Fruit fly (Drosophila melanogaster) whole organism, wandering third instar larva: ENCODE data around the gene lectin-30A.

Experiments used
- CG9705 ChIP-seq: fragments of 200-800 bp; sonication (Bioruptor generic); optimal IDR thresholded peaks from 2 replicates; lab custom pipeline; 2018; ENCODE audit warnings: missing biosample characterization, mild to moderate bottlenecking, missing genetic modification characterization
- Hr78 ChIP-seq: fragments of >200 bp; optimal IDR thresholded peaks from 2 replicates; lab custom pipeline; 2017; ENCODE audit warnings: missing biosample characterization, missing genetic modification characterization
- OdsH ChIP-seq: fragments of 200-800 bp; sonication (Bioruptor generic); optimal IDR thresholded peaks from 2 replicates; lab custom pipeline; 2016; ENCODE audit warnings: missing biosample characterization, mild to moderate bottlenecking, missing genetic modification characterization
- Sp1 ChIP-seq: fragments of 200-800 bp; sonication (Bioruptor generic); optimal IDR thresholded peaks from 3 replicates; lab custom pipeline; 2019; ENCODE audit warnings: missing biosample characterization, mild to moderate bottlenecking, missing genetic modification characterization, moderate library complexity
- Vsx2 ChIP-seq: fragments of 200-300, 225-300 bp; sonication (Bioruptor generic); optimal IDR thresholded peaks from 2 replicates; lab custom pipeline; 2018; ENCODE audit warnings: missing biosample characterization, missing genetic modification characterization; ENCODE audit not compliant: partially characterized antibody
- brk ChIP-seq: fragments of 200-800 bp; sonication (Bioruptor generic); optimal IDR thresholded peaks from 2 replicates; lab custom pipeline; 2016; ENCODE audit warnings: missing biosample characterization, mild to moderate bottlenecking, missing genetic modification characterization
- dsf ChIP-seq: sonication (Bioruptor generic); optimal IDR thresholded peaks from 2 replicates; lab custom pipeline; 2016; ENCODE audit warnings: missing biosample characterization, missing genetic modification characterization, borderline replicate concordance
- fru ChIP-seq: fragments of 200-800 bp; sonication (Bioruptor generic); optimal IDR thresholded peaks from 3 replicates; lab custom pipeline; 2016; ENCODE audit warnings: missing biosample characterization, mild to moderate bottlenecking, missing genetic modification characterization
- h ChIP-seq: fragments of 200-800 bp; sonication (Bioruptor generic); optimal IDR thresholded peaks from 3 replicates; lab custom pipeline; 2016; ENCODE audit warnings: missing biosample characterization, mild to moderate bottlenecking, missing genetic modification characterization
- psq ChIP-seq: fragments of 200-800 bp; sonication (Bioruptor generic); optimal IDR thresholded peaks from 3 replicates; lab custom pipeline; 2017; ENCODE audit warnings: missing biosample characterization, mild to moderate bottlenecking, missing genetic modification characterization, moderate library complexity
- tai ChIP-seq: sonication (Bioruptor generic); optimal IDR thresholded peaks from 2 replicates; lab custom pipeline; 2016; ENCODE audit warnings: missing biosample characterization, missing genetic modification characterization

dm6 chr2L:9236404-9236803, 18.2 kb downstream of the lectin-30A start:
- TF ChIP-seq Hr78 (GFP tag; lab: Kevin White, UChicago): no peak
- no peak for TF ChIP-seq h (GFP tag; lab: Kevin White, UChicago)
- TF ChIP-seq OdsH (GFP tag; lab: Kevin White, UChicago): no peak
- TF ChIP-seq tai (GFP tag; lab: Kevin White, UChicago): no peak
- TF ChIP-seq psq (GFP tag; lab: Kevin White, UChicago): no peak
- TF ChIP-seq Vsx2 (GFP tag; lab: Kevin White, UChicago): no peak
- no peak for TF ChIP-seq CG9705 (GFP tag; lab: Kevin White, UChicago)
- TF ChIP-seq dsf (GFP tag; lab: Kevin White, UChicago): no peak
- no peak for TF ChIP-seq fru (GFP tag; lab: Kevin White, UChicago)
- no peak for TF ChIP-seq brk (GFP tag; lab: Kevin White, UChicago)
- TF ChIP-seq Sp1 (GFP tag; lab: Kevin White, UChicago): no peak
